Fruit fly (Drosophila melanogaster): ENCODE measurements around the gene CG12105.

CG12105 gene

dm6 chr3L:1615701-1616100, at the start of gene CG12105:
CG12105 (minus strand) TSS chr3L:1615801.
- no peak for TF ChIP-seq noc (tag; optimal IDR thresholded peaks at IDR 0.05)

dm6 chr3L:1664876-1665275, 49.3 kb upstream of the CG12105 start, which contains the start of the genes Srrm234 and CG7974:
Srrm234 (minus strand) TSS chr3L:1665064.
CG7974 (plus strand) TSS chr3L:1665138.
- no peak for TF ChIP-seq noc (tag; optimal IDR thresholded peaks at IDR 0.05)

- no peak for TF ChIP-seq noc (tag; optimal IDR thresholded peaks at IDR 0.05)
Observed at dm6 chr3L:1664205-1664604, 48.6 kb upstream of the CG12105 start.

dm6 chr3L:1663531-1663930, 47.9 kb upstream of the CG12105 start:
- TF ChIP-seq noc (tag; optimal IDR thresholded peaks at IDR 0.05): no peak

dm6 chr3L:1661738-1662370, 46.3 kb upstream of the CG12105 start:
- no peak for TF ChIP-seq noc (tag; optimal IDR thresholded peaks at IDR 0.05)

dm6 chr3L:1653752-1654151, 38.2 kb upstream of the CG12105 start:
- TF ChIP-seq noc (tag; optimal IDR thresholded peaks at IDR 0.05): no peak

- TF ChIP-seq noc (tag; optimal IDR thresholded peaks at IDR 0.05): no peak
Observed at dm6 chr3L:1652700-1653200, 37.1 kb upstream of the CG12105 start, which contains the start of the genes CG7970 and Vta1. CG7970 (plus strand) TSS chr3L:1652750. Vta1 (minus strand) TSS chr3L:1652900.

- TF ChIP-seq noc (tag; optimal IDR thresholded peaks at IDR 0.05): no peak
Observed at dm6 chr3L:1649363-1649762, 33.8 kb upstream of the CG12105 start.

- TF ChIP-seq noc (tag; optimal IDR thresholded peaks at IDR 0.05): no peak
Observed at dm6 chr3L:1648690-1649355, 33.2 kb upstream of the CG12105 start, which contains the start of gene CG13920. CG13920 (plus strand) TSS chr3L:1648944.

- no peak for TF ChIP-seq noc (tag; optimal IDR thresholded peaks at IDR 0.05)
Observed at dm6 chr3L:1647276-1647919, 31.8 kb upstream of the CG12105 start, which contains the start of the genes CG17249 and Bro. CG17249 (minus strand) TSS chr3L:1647464. Bro (plus strand) TSS chr3L:1647869.

- peak; percentile 90 for TF ChIP-seq noc (tag; optimal IDR thresholded peaks at IDR 0.05)
Observed at dm6 chr3L:1644920-1645567, 29.4 kb upstream of the CG12105 start, which contains the start of the genes alphaCOP and CG13919. alphaCOP (minus strand) TSS chr3L:1645199. CG13919 (plus strand) TSS chr3L:1645467.

- TF ChIP-seq noc (tag; optimal IDR thresholded peaks at IDR 0.05): no peak
Observed at dm6 chr3L:1639185-1639812, 23.7 kb upstream of the CG12105 start, which contains the start of the genes Mettl2 and Bgb. Mettl2 (minus strand) TSS chr3L:1639235. Bgb (plus strand) TSS chr3L:1639711.

dm6 chr3L:1637652-1638051, 22.1 kb upstream of the CG12105 start, which contains the start of gene nSyb:
nSyb (minus strand) TSS chr3L:1637752.
- TF ChIP-seq noc (tag; optimal IDR thresholded peaks at IDR 0.05): no peak

- no peak for TF ChIP-seq noc (tag; optimal IDR thresholded peaks at IDR 0.05)
Observed at dm6 chr3L:1636886-1637285, 21.3 kb upstream of the CG12105 start.
